Worm (Caenorhabditis elegans): Measurements from ENCODE around the gene srh-125.

DNA sequence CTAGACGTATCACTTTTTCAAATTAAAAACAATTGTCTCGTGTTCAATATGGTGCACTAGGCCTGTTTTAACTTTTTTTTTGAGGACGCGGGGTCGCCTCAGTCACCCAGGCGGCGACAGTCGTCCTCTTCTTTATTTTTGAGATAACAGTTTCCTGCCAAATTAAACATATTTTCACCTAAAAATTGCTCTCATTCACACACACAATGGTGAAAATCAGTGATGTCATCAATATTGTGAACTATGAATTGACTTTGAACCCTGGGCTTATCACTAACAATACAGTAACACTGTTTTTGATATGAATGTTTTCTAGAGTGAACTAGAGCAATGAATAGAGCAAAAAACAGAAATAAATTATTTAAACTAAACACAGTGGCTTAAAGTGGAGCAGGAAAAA is 44.6 kb upstream of the srh-125 start:
- TF ChIP-seq unc-39 (tag; optimal IDR thresholded peaks at IDR 0.05) (no peak), jun-1 (tag; optimal IDR thresholded peaks at IDR 0.05) (no peak), ztf-11 (tag; optimal IDR thresholded peaks at IDR 0.05) (no peak), ceh-82 (tag; optimal IDR thresholded peaks at IDR 0.05) (no peak), ama-1 (optimal IDR thresholded peaks at IDR 0.05) (no peak), unc-62 (GFP tag; optimal IDR thresholded peaks at IDR 0.05) (no peak), pha-4 (tag; optimal IDR thresholded peaks at IDR 0.05) (no peak), nhr-77 (tag; optimal IDR thresholded peaks at IDR 0.05) (no peak)

Data from whole organism, L3 larva.